Fruit fly (Drosophila melanogaster): ENCODE measurements around the gene CG13786.

CG13786 gene

dm6 chr2L:7282128-7282527 lies 29.3 kb upstream of the CG13786 start:
- TF ChIP-seq oc (tag; optimal IDR thresholded peaks at IDR 0.05), result no peak
- no peak for TF ChIP-seq CG16863 (GFP tag; optimal IDR thresholded peaks at IDR 0.05)
- no peak for TF ChIP-seq lov (optimal IDR thresholded peaks at IDR 0.05)
- no peak for TF ChIP-seq lov (GFP tag; IDR thresholded peaks at IDR 0.05)
- no peak for TF ChIP-seq onecut (GFP tag; IDR thresholded peaks at IDR 0.05)
- no peak for TF ChIP-seq Gug (GFP tag; IDR thresholded peaks at IDR 0.05)
- no peak for TF ChIP-seq luna (GFP tag; optimal IDR thresholded peaks at IDR 0.05)
- TF ChIP-seq Sox100B (GFP tag; optimal IDR thresholded peaks at IDR 0.05), result no peak
- no peak for TF ChIP-seq CG3407 (GFP tag; optimal IDR thresholded peaks at IDR 0.05)
- no peak for TF ChIP-seq Dfd (GFP tag; optimal IDR thresholded peaks at IDR 0.05)
- TF ChIP-seq pnt (GFP tag; optimal IDR thresholded peaks at IDR 0.05), result no peak
- TF ChIP-seq CG30020 (tag; optimal IDR thresholded peaks at IDR 0.05), result no peak
- TF ChIP-seq NFAT (GFP tag; IDR thresholded peaks at IDR 0.05), result no peak
- TF ChIP-seq CG7271 (tag; optimal IDR thresholded peaks at IDR 0.05), result no peak
- no peak for TF ChIP-seq en (GFP tag; optimal IDR thresholded peaks at IDR 0.05)
- no peak for TF ChIP-seq Lpt (GFP tag; optimal IDR thresholded peaks at IDR 0.05)
- no peak for TF ChIP-seq vvl (GFP tag; IDR thresholded peaks at IDR 0.05)

DNA sequence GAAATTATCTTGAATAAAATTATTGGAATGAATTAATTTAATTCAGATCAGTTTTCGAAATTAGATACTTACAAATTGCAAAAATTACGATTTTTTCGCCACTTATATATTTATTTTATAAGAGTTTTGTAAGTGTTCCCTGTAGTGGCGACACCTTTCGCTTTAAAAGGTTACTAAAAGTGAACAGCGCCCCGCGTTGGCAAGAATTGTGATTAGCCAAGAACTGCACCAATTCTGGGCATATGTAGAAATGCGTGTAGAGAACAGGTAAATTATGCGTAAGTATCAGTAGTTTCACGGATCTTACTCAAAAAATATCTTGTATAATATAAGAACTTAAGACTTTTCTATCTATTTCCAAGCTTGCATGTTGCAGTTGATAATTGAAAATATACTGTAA lies 28.6 kb upstream of the CG13786 start:
- TF ChIP-seq cas (GFP tag; IDR thresholded peaks at IDR 0.05), result 0 out of 2 replicates have a peak, but pooled peaks have one; percentile 16
- peak; percentile 51 for TF ChIP-seq CG4854 (GFP tag; optimal IDR thresholded peaks at IDR 0.05)
- TF ChIP-seq dpn (GFP tag; optimal IDR thresholded peaks at IDR 0.05), result peak; percentile 64 to 73
- TF ChIP-seq fu2 (GFP tag; optimal IDR thresholded peaks at IDR 0.05), result peak; percentile 33
- TF ChIP-seq CG1233 (GFP tag; optimal IDR thresholded peaks at IDR 0.05), result no peak
- no peak for TF ChIP-seq CG17328 (GFP tag; IDR thresholded peaks at IDR 0.05)
- no peak for TF ChIP-seq br (optimal IDR thresholded peaks at IDR 0.05)
- TF ChIP-seq tgo (GFP tag; IDR thresholded peaks at IDR 0.05), result peak; percentile 57
- TF ChIP-seq slp2 (GFP tag; optimal IDR thresholded peaks at IDR 0.05), result peak; percentile 46
- TF ChIP-seq Dad (GFP tag; optimal IDR thresholded peaks at IDR 0.05), result peak; percentile 56
- TF ChIP-seq mld (GFP tag; IDR thresholded peaks at IDR 0.05; ENCODE audit: partially characterized antibody), result no peak
- TF ChIP-seq Nf-YA (GFP tag; IDR thresholded peaks at IDR 0.05), result no peak
- no peak for TF ChIP-seq Hr39 (optimal IDR thresholded peaks at IDR 0.05)
- no peak for TF ChIP-seq Hmx (GFP tag; optimal IDR thresholded peaks at IDR 0.05)
- TF ChIP-seq shn (GFP tag; optimal IDR thresholded peaks at IDR 0.05), result peak; percentile 9
- TF ChIP-seq CG12236 (GFP tag; optimal IDR thresholded peaks at IDR 0.05), result no peak
- TF ChIP-seq NC2α (GFP tag; optimal IDR thresholded peaks at IDR 0.05), result peak; percentile 22
- TF ChIP-seq CG17359 (tag; optimal IDR thresholded peaks at IDR 0.05), result peak; percentile 44
- peak; percentile 91 for TF ChIP-seq pita (GFP tag; optimal IDR thresholded peaks at IDR 0.05)
- peak; percentile 70 for TF ChIP-seq CG4730 (GFP tag; IDR thresholded peaks at IDR 0.05)
- no peak for TF ChIP-seq gce (GFP tag; IDR thresholded peaks at IDR 0.05)
- TF ChIP-seq stwl (tag; optimal IDR thresholded peaks at IDR 0.05), result peak; percentile 65
- peak; percentile 62 for TF ChIP-seq CG11247 (GFP tag; IDR thresholded peaks at IDR 0.05)
- TF ChIP-seq CG4360 (GFP tag; IDR thresholded peaks at IDR 0.05), result no peak
- no peak for TF ChIP-seq Drgx (GFP tag; IDR thresholded peaks at IDR 0.05)
- TF ChIP-seq nom (GFP tag; optimal IDR thresholded peaks at IDR 0.05), result no peak
- TF ChIP-seq CG30403 (GFP tag; optimal IDR thresholded peaks at IDR 0.05), result peak; percentile 63
- peak; percentile 45 for TF ChIP-seq pb (GFP tag; optimal IDR thresholded peaks at IDR 0.05)
- TF ChIP-seq jigr1 (GFP tag; IDR thresholded peaks at IDR 0.05), result no peak
- TF ChIP-seq sd (tag; optimal IDR thresholded peaks at IDR 0.05), result peak; percentile 23
- peak; percentile 82 for TF ChIP-seq CG15696 (tag; optimal IDR thresholded peaks at IDR 0.05)
- TF ChIP-seq CG6689 (GFP tag; IDR thresholded peaks at IDR 0.05), result peak; percentile 28; the same call in 1 of the 2 replicates
- TF ChIP-seq vvl (GFP tag; IDR thresholded peaks at IDR 0.05), result peak; percentile 74
- no peak for TF ChIP-seq Doc3 (GFP tag; IDR thresholded peaks at IDR 0.05; ENCODE audit: partially characterized antibody)
- TF ChIP-seq Trl (optimal IDR thresholded peaks at IDR 0.05), result no peak
- peak; percentile 65 for TF ChIP-seq Trl (GFP tag; optimal IDR thresholded peaks at IDR 0.05)
- TF ChIP-seq CG2202 (tag; optimal IDR thresholded peaks at IDR 0.05), result no peak
- TF ChIP-seq Xrp1 (GFP tag; IDR thresholded peaks at IDR 0.05), result peak; percentile 45; the same call in 1 of the 2 replicates
